Worm (Caenorhabditis elegans) whole organism, L4 larva: ENCODE results near the gene F54F11.1.

Source experiments
- D1046.2 ChIP-seq: fragments of 200-800 bp; sonication (Bioruptor generic); IDR thresholded peaks from 2 replicates; pipeline ENCODE4 v1.3.6; 2022; ENCODE audit warnings: missing genetic modification characterization, missing compliant biosample characterization
- F37D6.2 ChIP-seq: sonication (generic microtip); optimal IDR thresholded peaks from 2 replicates; lab custom pipeline; 2016; ENCODE audit warnings: mild to moderate bottlenecking, missing genetic modification characterization, missing compliant biosample characterization
- T20F7.1 ChIP-seq: fragments of 200-800 bp; sonication (Bioruptor generic); optimal IDR thresholded peaks from 2 replicates; lab custom pipeline; 2018; ENCODE audit warnings: mild to moderate bottlenecking, missing genetic modification characterization, missing compliant biosample characterization
- ZK337.2 ChIP-seq: fragments of 200-800 bp; sonication (Bioruptor generic); IDR thresholded peaks from 2 replicates; pipeline ENCODE4 v1.3.6; 2022; ENCODE audit warnings: missing genetic modification reagents, missing genetic modification characterization, missing compliant biosample characterization
- ZK546.5 ChIP-seq, 2 experiments: sonication (generic microtip); optimal IDR thresholded peaks; 2 replicates each; lab custom pipeline; 2017; ENCODE audit warnings: missing biosample characterization in 2 of 2, missing genetic modification characterization in 2 of 2
- aha-1 ChIP-seq: fragments of 150-350 bp; peaks from one replicate; lab custom pipeline; 2014; ENCODE audit warnings: missing biosample characterization, missing genetic modification characterization
- ceh-20 ChIP-seq: fragments of 200-800 bp; sonication (Bioruptor generic); IDR thresholded peaks from 2 replicates; pipeline ENCODE4 v1.3.6; 2022; ENCODE audit warnings: missing genetic modification reagents, missing genetic modification characterization, missing compliant biosample characterization
- ceh-62 ChIP-seq: sonication (generic microtip); optimal IDR thresholded peaks from 2 replicates; lab custom pipeline; 2017; ENCODE audit warnings: missing biosample characterization, missing genetic modification characterization
- ceh-82 ChIP-seq: sonication (generic microtip); optimal IDR thresholded peaks from 2 replicates; lab custom pipeline; 2017; ENCODE audit warnings: missing biosample characterization, missing genetic modification characterization
- daf-12 ChIP-seq: fragments of 150-350 bp; optimal IDR thresholded peaks from 2 replicates; lab custom pipeline; 2014; ENCODE audit warnings: missing biosample characterization, missing genetic modification reagents, missing genetic modification characterization
- daf-16 ChIP-seq, 3 experiments: sonication (generic microtip); optimal IDR thresholded peaks; 2 replicates each; lab custom pipeline; 2016 to 2017; ENCODE audit warnings: missing genetic modification characterization in 3 of 3, missing genetic modification reagents in 3 of 3, mild to moderate bottlenecking in 2 of 3, missing compliant biosample characterization in 2 of 3, missing biosample characterization in 1 of 3, moderate library complexity in 1 of 3
- dpl-1 ChIP-seq: fragments of 150-350 bp; optimal IDR thresholded peaks from 2 replicates; lab custom pipeline; 2014; ENCODE audit warnings: missing biosample characterization, missing genetic modification reagents, missing genetic modification characterization
- duxl-1 ChIP-seq: sonication (generic microtip); optimal IDR thresholded peaks from 2 replicates; lab custom pipeline; 2016; ENCODE audit warnings: mild to moderate bottlenecking, missing genetic modification characterization, moderate library complexity, missing compliant biosample characterization; ENCODE audit not compliant: poor library complexity
- dve-1 ChIP-seq: sonication (generic microtip); optimal IDR thresholded peaks from 2 replicates; lab custom pipeline; 2017; ENCODE audit warnings: antibody characterized with exemption, mild to moderate bottlenecking, missing genetic modification characterization, missing compliant biosample characterization; ENCODE audit not compliant: insufficient read depth
- egl-43 ChIP-seq: fragments of 200-800 bp; sonication (Bioruptor generic); IDR thresholded peaks from 2 replicates; pipeline ENCODE4 v1.3.6; 2022; ENCODE audit warnings: missing genetic modification reagents, missing genetic modification characterization, missing compliant biosample characterization
- fkh-10 ChIP-seq: fragments of 150-350 bp; optimal IDR thresholded peaks from 2 replicates; lab custom pipeline; 2014; ENCODE audit warnings: missing biosample characterization, missing genetic modification reagents, missing genetic modification characterization
- gei-8 ChIP-seq: fragments of 200-800 bp; sonication (Bioruptor generic); optimal IDR thresholded peaks from 2 replicates; lab custom pipeline; 2018; ENCODE audit warnings: mild to moderate bottlenecking, missing genetic modification characterization, missing compliant biosample characterization
- hif-1 ChIP-seq, 2 experiments: sonication (generic microtip); optimal IDR thresholded peaks; 2 replicates each; lab custom pipeline; 2016 to 2017; ENCODE audit warnings: missing compliant biosample characterization in 2 of 2, missing genetic modification characterization in 2 of 2, missing genetic modification reagents in 2 of 2, missing genotype in 2 of 2, mild to moderate bottlenecking in 1 of 2
- hlh-11 ChIP-seq: fragments of 200-800 bp; sonication (Bioruptor generic); optimal IDR thresholded peaks from 2 replicates; lab custom pipeline; 2018; ENCODE audit warnings: mild to moderate bottlenecking, missing genetic modification characterization, missing compliant biosample characterization
- hlh-30 ChIP-seq: sonication (generic microtip); optimal IDR thresholded peaks from 2 replicates; lab custom pipeline; 2017; ENCODE audit warnings: antibody characterized with exemption, mild to moderate bottlenecking, missing genetic modification characterization, missing compliant biosample characterization; ENCODE audit not compliant: insufficient read depth
- lim-7 ChIP-seq: fragments of 200-800 bp; sonication (Bioruptor generic); IDR thresholded peaks from 2 replicates; pipeline ENCODE4 v1.3.6; 2022; ENCODE audit warnings: missing genetic modification characterization, missing compliant biosample characterization
- lin-29 ChIP-seq: fragments of 200-800 bp; sonication (Bioruptor generic); IDR thresholded peaks from 2 replicates; pipeline ENCODE4 v1.3.6; 2022; ENCODE audit warnings: missing genetic modification reagents, missing genetic modification characterization, missing compliant biosample characterization
- lsy-2 ChIP-seq, 2 experiments: fragments of 150-350 bp in 1 of 2; sonication (generic microtip) in 1 of 2; optimal IDR thresholded peaks; 2 replicates each; lab custom pipeline; 2014 to 2017; ENCODE audit warnings: missing biosample characterization in 2 of 2, missing genetic modification characterization in 2 of 2
- mes-2 ChIP-seq: sonication (generic microtip); optimal IDR thresholded peaks from 2 replicates; lab custom pipeline; 2016; ENCODE audit warnings: missing genotype, mild to moderate bottlenecking, missing genetic modification characterization, missing compliant biosample characterization; ENCODE audit not compliant: poor library complexity, severe bottlenecking
- nhr-10 ChIP-seq: fragments of 150-350 bp; optimal IDR thresholded peaks from 2 replicates; lab custom pipeline; 2014; ENCODE audit warnings: missing biosample characterization, missing genetic modification characterization
- nhr-28 ChIP-seq: fragments of 150-350 bp; optimal IDR thresholded peaks from 2 replicates; lab custom pipeline; 2014; ENCODE audit warnings: missing biosample characterization, missing genetic modification characterization
- nhr-41 ChIP-seq: fragments of 200-800 bp; sonication (Bioruptor generic); IDR thresholded peaks from 2 replicates; pipeline ENCODE4 v1.3.6; 2022; ENCODE audit warnings: missing genetic modification reagents, missing genetic modification characterization, missing compliant biosample characterization
- nhr-48 ChIP-seq: sonication (generic microtip); optimal IDR thresholded peaks from 2 replicates; lab custom pipeline; 2016; ENCODE audit warnings: mild to moderate bottlenecking, missing genetic modification characterization, missing compliant biosample characterization
- nhr-6 ChIP-seq: fragments of 150-350 bp; optimal IDR thresholded peaks from 2 replicates; lab custom pipeline; 2014; ENCODE audit warnings: missing biosample characterization, missing genetic modification characterization
- nhr-76 ChIP-seq: fragments of 150-350 bp; optimal IDR thresholded peaks from 2 replicates; lab custom pipeline; 2014; ENCODE audit warnings: missing biosample characterization, missing genetic modification characterization
- nhr-77 ChIP-seq: fragments of 150-350 bp; optimal IDR thresholded peaks from 2 replicates; lab custom pipeline; 2014; ENCODE audit warnings: missing biosample characterization, missing genetic modification characterization
- sdz-12 ChIP-seq: fragments of 200-800 bp; sonication (Bioruptor generic); optimal IDR thresholded peaks from 2 replicates; lab custom pipeline; 2018; ENCODE audit warnings: mild to moderate bottlenecking, missing genetic modification characterization, missing compliant biosample characterization
- skn-1 ChIP-seq: fragments of 150-350 bp; optimal IDR thresholded peaks from 2 replicates; lab custom pipeline; 2014; ENCODE audit warnings: missing biosample characterization, missing genetic modification characterization
- snpc-1.2 ChIP-seq: fragments of 200-800 bp; sonication (Bioruptor generic); IDR thresholded peaks from 2 replicates; pipeline ENCODE4 v1.3.6; 2022; ENCODE audit warnings: missing genetic modification reagents, missing genetic modification characterization, missing compliant biosample characterization
- snpc-4 ChIP-seq: fragments of 150-350 bp; optimal IDR thresholded peaks from 2 replicates; lab custom pipeline; 2014; ENCODE audit warnings: missing biosample characterization, missing genetic modification characterization
- tag-97 ChIP-seq: fragments of 200-800 bp; sonication (Bioruptor generic); IDR thresholded peaks from 2 replicates; pipeline ENCODE4 v1.3.6; 2022; ENCODE audit warnings: missing genetic modification characterization, missing compliant biosample characterization
- tra-1 ChIP-seq: fragments of 200-800 bp; sonication (Bioruptor generic); IDR thresholded peaks from 2 replicates; pipeline ENCODE4 v1.3.6; 2022; ENCODE audit warnings: missing genetic modification reagents, missing genetic modification characterization, missing compliant biosample characterization
- zag-1 ChIP-seq: fragments of 150-350 bp; optimal IDR thresholded peaks from 2 replicates; lab custom pipeline; 2014; ENCODE audit warnings: missing biosample characterization, missing genetic modification characterization

F54F11.1 gene

ce11 chrII:13494762-13495161 lies 9.0 kb upstream of the F54F11.1 start (continued):
- no peak for TF ChIP-seq lin-29 (GFP tag; lab: Robert Waterston, UW)
- TF ChIP-seq snpc-1.2 (GFP tag; lab: Robert Waterston, UW) = no peak
- TF ChIP-seq hif-1 (tag; optimal IDR thresholded peaks at IDR 0.05; lab: Kevin White, UChicago) = no peak
- peak; percentile 71 for TF ChIP-seq mes-2 (tag; lab: Kevin White, UChicago)
- no peak for TF ChIP-seq nhr-41 (GFP tag; lab: Robert Waterston, UW)
- no peak for TF ChIP-seq egl-43
- no peak for TF ChIP-seq daf-12 (tag; lab: Kevin White, UChicago)
- no peak for TF ChIP-seq ceh-82 (tag; lab: Kevin White, UChicago)
- peak in 1 of 2 experiments; percentile 72 for TF ChIP-seq lsy-2 (tag; optimal IDR thresholded peaks at IDR 0.05; lab: Kevin White, UChicago)
- TF ChIP-seq sdz-12 (GFP tag; lab: Kevin White, UChicago) = no peak
- no peak for TF ChIP-seq nhr-48 (tag; lab: Kevin White, UChicago)
- TF ChIP-seq nhr-10 (tag; lab: Kevin White, UChicago) = no peak
- peak; percentile 22 for TF ChIP-seq hlh-30
- no peak for TF ChIP-seq snpc-4 (tag; lab: Kevin White, UChicago)
- TF ChIP-seq lim-7 (GFP tag; lab: Robert Waterston, UW) = no peak
- no peak for TF ChIP-seq gei-8 (GFP tag; lab: Kevin White, UChicago)
- no peak for TF ChIP-seq duxl-1 (tag; lab: Kevin White, UChicago)
- no peak for TF ChIP-seq skn-1
- no peak for TF ChIP-seq nhr-76 (tag; lab: Kevin White, UChicago)
- TF ChIP-seq dve-1 (tag; lab: Kevin White, UChicago) = peak; percentile 62
- TF ChIP-seq dpl-1 (GFP tag; lab: Kevin White, UChicago) = peak; percentile 34
- TF ChIP-seq ZK337.2 (GFP tag; lab: Robert Waterston, UW) = no peak
- no peak for TF ChIP-seq zag-1 (tag; lab: Kevin White, UChicago)
- TF ChIP-seq ceh-20 = 0 out of 2 replicates have a peak, but pooled peaks have one; percentile 10
- TF ChIP-seq, all 104 proteins: peak for 15

DNA sequence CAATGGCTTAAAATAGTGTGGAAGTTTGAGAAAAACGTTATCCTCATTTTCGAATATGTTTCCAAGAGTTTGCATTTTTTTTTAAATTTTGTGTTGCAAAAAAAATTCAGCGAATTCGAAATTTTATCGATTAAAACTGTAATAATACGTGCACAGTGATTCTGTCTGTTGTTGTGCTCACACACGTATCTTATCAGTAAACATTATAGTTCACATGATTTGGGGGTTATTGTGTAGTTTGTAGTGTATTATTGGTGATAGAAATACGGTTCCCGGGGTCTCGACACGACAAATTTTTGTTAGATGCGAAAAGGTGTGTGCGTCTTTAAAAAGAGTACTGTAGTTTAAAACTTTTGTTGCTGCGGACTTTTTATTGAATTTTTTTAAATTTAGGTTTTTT lies 8.0 kb upstream of the F54F11.1 start, which contains the start of gene drr-1:
TSS of gene drr-1 (minus strand) at position 183 of the 400 bp plus-strand sequence.
- TF ChIP-seq lsy-2 (tag; optimal IDR thresholded peaks at IDR 0.05; lab: Kevin White, UChicago) (peak in 1 of 2 experiments; percentile 4), T20F7.1 (GFP tag; lab: Kevin White, UChicago) (no peak), D1046.2 (GFP tag; lab: Robert Waterston, UW) (no peak), nhr-6 (no peak), gei-8 (GFP tag; lab: Kevin White, UChicago) (no peak), tra-1 (GFP tag; lab: Robert Waterston, UW) (no peak), nhr-77 (tag; lab: Kevin White, UChicago) (peak; percentile 38), tag-97 (GFP tag; lab: Robert Waterston, UW) (no peak), ZK546.5 (tag; optimal IDR thresholded peaks at IDR 0.05; lab: Kevin White, UChicago) (no peak), daf-16 (GFP tag; optimal IDR thresholded peaks at IDR 0.05; lab: Kevin White, UChicago) (no peak), daf-16 (tag; optimal IDR thresholded peaks at IDR 0.05; lab: Kevin White, UChicago) (peak; percentile 87), aha-1 (tag; lab: Kevin White, UChicago) (peak; percentile 45), ceh-62 (tag; lab: Kevin White, UChicago) (no peak), F37D6.2 (tag; lab: Kevin White, UChicago) (no peak), snpc-4 (tag; lab: Kevin White, UChicago) (no peak), hlh-11 (peak; percentile 33), fkh-10 (GFP tag; lab: Kevin White, UChicago) (no peak), nhr-28 (tag; lab: Kevin White, UChicago) (peak; percentile 97), dve-1 (tag; lab: Kevin White, UChicago) (peak; percentile 44), snpc-1.2 (GFP tag; lab: Robert Waterston, UW) (no peak)
